Fruit fly (Drosophila melanogaster) whole organism: ENCODE measurements around the gene Dop1R1.

Experiments used
- CG8478 ChIP-seq: fragments of >200 bp; optimal IDR thresholded peaks from 2 replicates; lab custom pipeline; 2018; ENCODE audit warnings: inconsistent platforms
- Dll ChIP-seq: fragments of >200 bp; optimal IDR thresholded peaks from 2 replicates; lab custom pipeline; 2017

DNA sequence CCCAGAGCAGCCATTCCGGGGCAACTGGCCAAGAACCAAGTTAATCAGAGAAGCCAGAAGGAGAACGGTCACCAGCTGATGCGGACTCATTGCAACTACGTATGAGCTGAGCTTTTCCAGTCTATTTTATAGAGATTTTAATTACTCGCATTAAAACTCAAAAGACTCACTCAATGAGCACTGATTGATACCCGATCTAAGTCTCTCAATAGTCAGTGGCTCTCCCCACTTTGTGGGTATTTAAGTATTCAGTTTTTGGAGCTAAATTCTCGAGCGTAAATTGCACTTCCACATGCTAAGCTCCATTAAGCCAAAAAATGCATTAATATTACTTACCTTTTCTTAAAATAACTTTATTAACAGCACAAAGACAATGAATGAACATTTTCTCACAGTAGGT lies 5.5 kb upstream of the Dop1R1 start, which contains the start of gene CG31326:
- TF ChIP-seq CG8478 (lab: Kevin White, UChicago), result no peak
- TF ChIP-seq Dll, result no peak
